Worm (Caenorhabditis elegans): ENCODE measurements around the gene C27C12.4.

- no peak for TF ChIP-seq blmp-1 (tag; optimal IDR thresholded peaks at IDR 0.05)
- no peak for TF ChIP-seq lin-32 (GFP tag; optimal IDR thresholded peaks at IDR 0.05)
- TF ChIP-seq mep-1 (tag; optimal IDR thresholded peaks at IDR 0.05): no peak
- no peak for TF ChIP-seq elt-3 (tag; optimal IDR thresholded peaks at IDR 0.05)
These were observed 47.0 kb upstream of the C27C12.4 start, which contains the start of gene F42D1.4 for ce11 chrX:14806936-14807335.
